Worm (Caenorhabditis elegans) whole organism, L3 larva: ENCODE results near the gene C07E3.3.
A peak's percentile ranks its signal among the peaks of the same experiment; 100 is the strongest.

Experiments
- R02D3.7 ChIP-seq: fragments of 150-350 bp; optimal IDR thresholded peaks from 2 replicates; lab custom pipeline; 2014; ENCODE audit warnings: missing biosample characterization, missing genetic modification characterization
- ZK546.5 ChIP-seq: sonication (generic microtip); optimal IDR thresholded peaks from 2 replicates; lab custom pipeline; 2017; ENCODE audit warnings: missing biosample characterization, missing genetic modification characterization
- aly-2 ChIP-seq: fragments of 150-350 bp; optimal IDR thresholded peaks from 2 replicates; lab custom pipeline; 2014; ENCODE audit warnings: missing biosample characterization, missing genetic modification characterization
- ama-1 ChIP-seq: fragments of 150-350 bp; optimal IDR thresholded peaks from 2 replicates; lab custom pipeline; 2018
- ceh-16 ChIP-seq: sonication (generic microtip); optimal IDR thresholded peaks from 2 replicates; lab custom pipeline; 2017; ENCODE audit warnings: missing biosample characterization, missing genetic modification characterization
- ceh-28 ChIP-seq: fragments of 150-350 bp; optimal IDR thresholded peaks from 2 replicates; lab custom pipeline; 2014; ENCODE audit warnings: missing biosample characterization, missing genetic modification reagents, missing genetic modification characterization
- ceh-82 ChIP-seq: fragments of 150-350 bp; optimal IDR thresholded peaks from 2 replicates; lab custom pipeline; 2014; ENCODE audit warnings: missing biosample characterization, missing genetic modification characterization
- ceh-9 ChIP-seq: sonication (generic microtip); optimal IDR thresholded peaks from 2 replicates; lab custom pipeline; 2018; ENCODE audit warnings: missing biosample characterization, missing genetic modification characterization
- daf-12 ChIP-seq: fragments of 150-350 bp; optimal IDR thresholded peaks from 2 replicates; lab custom pipeline; 2014; ENCODE audit warnings: missing biosample characterization, missing genetic modification reagents, missing genetic modification characterization
- egl-27 ChIP-seq: sonication (generic microtip); optimal IDR thresholded peaks from 4 replicates; lab custom pipeline; 2017; ENCODE audit warnings: missing biosample characterization, missing genetic modification reagents, missing genetic modification characterization
- egl-5 ChIP-seq: fragments of 150-350 bp; optimal IDR thresholded peaks from 2 replicates; lab custom pipeline; 2017; ENCODE audit warnings: missing biosample characterization, missing genetic modification reagents, missing genetic modification characterization, inconsistent platforms
- elt-1 ChIP-seq: fragments of 150-350 bp; optimal IDR thresholded peaks from 2 replicates; lab custom pipeline; 2014; ENCODE audit warnings: missing biosample characterization, missing genetic modification characterization
- elt-2 ChIP-seq: sonication (generic microtip); optimal IDR thresholded peaks from 2 replicates; lab custom pipeline; 2016; ENCODE audit warnings: missing genetic modification reagents, mild to moderate bottlenecking, missing genetic modification characterization, missing compliant biosample characterization
- elt-3 ChIP-seq, 3 experiments: fragments of 150-350 bp in 1 of 3; sonication (generic microtip) in 2 of 3; optimal IDR thresholded peaks; 2 replicates in 2 of 3; 4 replicates in 1 of 3; lab custom pipeline; 2014 to 2017; ENCODE audit warnings: missing biosample characterization in 3 of 3, missing genetic modification characterization in 3 of 3
- eor-1 ChIP-seq, 2 experiments: fragments of 150-350 bp; optimal IDR thresholded peaks; 2 replicates each; lab custom pipeline; 2014 to 2018; ENCODE audit warnings: missing biosample characterization in 2 of 2, missing genetic modification characterization in 2 of 2
- fkh-10 ChIP-seq: sonication (generic microtip); optimal IDR thresholded peaks from 2 replicates; lab custom pipeline; 2017; ENCODE audit warnings: missing biosample characterization, missing genetic modification reagents, missing genetic modification characterization
- fkh-2 ChIP-seq: fragments of 150-350 bp; optimal IDR thresholded peaks from 2 replicates; lab custom pipeline; 2014; ENCODE audit warnings: missing biosample characterization, missing genetic modification reagents, missing genetic modification characterization
- fos-1 ChIP-seq: fragments of 150-350 bp; optimal IDR thresholded peaks from 2 replicates; lab custom pipeline; 2014; ENCODE audit warnings: missing biosample characterization, missing genetic modification characterization
- hmg-11 ChIP-seq: sonication (generic microtip); optimal IDR thresholded peaks from 2 replicates; lab custom pipeline; 2016; ENCODE audit warnings: missing genetic modification characterization, missing compliant biosample characterization
- jun-1 ChIP-seq: fragments of 150-350 bp; optimal IDR thresholded peaks from 2 replicates; lab custom pipeline; 2014; ENCODE audit warnings: missing biosample characterization, missing genetic modification reagents, missing genetic modification characterization
- lin-15B ChIP-seq: fragments of 150-350 bp; optimal IDR thresholded peaks from 2 replicates; lab custom pipeline; 2014; ENCODE audit warnings: missing biosample characterization, missing genetic modification characterization
- lin-39 ChIP-seq: fragments of 150-350 bp; optimal IDR thresholded peaks from 2 replicates; lab custom pipeline; 2018; ENCODE audit warnings: missing biosample characterization, missing genetic modification reagents, missing genetic modification characterization
- lsy-12 ChIP-seq: sonication (generic microtip); optimal IDR thresholded peaks from 2 replicates; lab custom pipeline; 2016; ENCODE audit warnings: mild to moderate bottlenecking, missing genetic modification characterization, missing compliant biosample characterization
- mdl-1 ChIP-seq: fragments of 150-350 bp; optimal IDR thresholded peaks from 2 replicates; lab custom pipeline; 2014; ENCODE audit warnings: missing biosample characterization, missing genetic modification characterization
- mml-1 ChIP-seq: fragments of 150-350 bp; sonication (generic microtip); optimal IDR thresholded peaks from 3 replicates; lab custom pipeline; 2014; ENCODE audit warnings: missing biosample characterization, missing genetic modification characterization
- nfya-1 ChIP-seq: sonication (generic microtip); optimal IDR thresholded peaks from 2 replicates; lab custom pipeline; 2017; ENCODE audit warnings: missing genetic modification characterization, mild to moderate bottlenecking, missing compliant biosample characterization, antibody characterized with exemption, moderate library complexity; ENCODE audit not compliant: insufficient read depth
- nhr-11 ChIP-seq: fragments of 150-350 bp; optimal IDR thresholded peaks from 2 replicates; lab custom pipeline; 2014; ENCODE audit warnings: missing biosample characterization, missing genetic modification characterization
- nhr-12 ChIP-seq: fragments of 150-350 bp; optimal IDR thresholded peaks from 2 replicates; lab custom pipeline; 2014; ENCODE audit warnings: missing biosample characterization, missing genetic modification characterization
- nhr-23 ChIP-seq: fragments of 150-350 bp; optimal IDR thresholded peaks from 2 replicates; lab custom pipeline; 2014; ENCODE audit warnings: missing biosample characterization, missing genetic modification reagents, missing genetic modification characterization
- nhr-237 ChIP-seq: fragments of 150-350 bp; optimal IDR thresholded peaks from 2 replicates; lab custom pipeline; 2014; ENCODE audit warnings: missing biosample characterization, missing genetic modification characterization
- nhr-25 ChIP-seq: sonication (generic microtip); optimal IDR thresholded peaks from 2 replicates; lab custom pipeline; 2017; ENCODE audit warnings: missing biosample characterization, missing genetic modification characterization
- nhr-28 ChIP-seq: fragments of 150-350 bp; optimal IDR thresholded peaks from 2 replicates; lab custom pipeline; 2014; ENCODE audit warnings: missing biosample characterization, missing genetic modification characterization
- nhr-43 ChIP-seq: sonication (generic microtip); optimal IDR thresholded peaks from 2 replicates; lab custom pipeline; 2016; ENCODE audit warnings: mild to moderate bottlenecking, missing genetic modification characterization, missing compliant biosample characterization; ENCODE audit not compliant: poor library complexity, severe bottlenecking
- nhr-76 ChIP-seq: fragments of 150-350 bp; sonication (generic microtip); optimal IDR thresholded peaks from 5 replicates; lab custom pipeline; 2014; ENCODE audit warnings: missing biosample characterization, missing genetic modification characterization
- nhr-77 ChIP-seq: fragments of 150-350 bp; optimal IDR thresholded peaks from 2 replicates; lab custom pipeline; 2014; ENCODE audit warnings: missing biosample characterization, missing genetic modification characterization
- pha-4 ChIP-seq: fragments of 150-350 bp; optimal IDR thresholded peaks from 2 replicates; lab custom pipeline; 2014; ENCODE audit warnings: missing biosample characterization, missing genetic modification reagents, missing genetic modification characterization
- pqm-1 ChIP-seq: fragments of 150-350 bp; optimal IDR thresholded peaks from 2 replicates; lab custom pipeline; 2017; ENCODE audit warnings: missing biosample characterization, missing genetic modification characterization, inconsistent platforms
- sea-2 ChIP-seq: fragments of 150-350 bp; sonication (generic microtip); optimal IDR thresholded peaks from 4 replicates; lab custom pipeline; 2014; ENCODE audit warnings: missing biosample characterization, missing genetic modification reagents, missing genetic modification characterization
- skn-1 ChIP-seq: fragments of 150-350 bp; optimal IDR thresholded peaks from 2 replicates; lab custom pipeline; 2014; ENCODE audit warnings: missing biosample characterization, missing genetic modification characterization
- snpc-4 ChIP-seq: fragments of 150-350 bp; optimal IDR thresholded peaks from 2 replicates; lab custom pipeline; 2014; ENCODE audit warnings: missing biosample characterization, missing genetic modification characterization
- tbx-2 ChIP-seq: sonication (generic microtip); optimal IDR thresholded peaks from 2 replicates; lab custom pipeline; 2016; ENCODE audit warnings: mild to moderate bottlenecking, missing genetic modification characterization, missing compliant biosample characterization
- unc-39 ChIP-seq: sonication (generic microtip); optimal IDR thresholded peaks from 4 replicates; lab custom pipeline; 2017; ENCODE audit warnings: missing biosample characterization, missing genetic modification characterization
- unc-62 ChIP-seq: fragments of 150-350 bp; sonication (generic microtip); optimal IDR thresholded peaks from 4 replicates; lab custom pipeline; 2014; ENCODE audit warnings: missing biosample characterization, missing genetic modification reagents, missing genetic modification characterization
- zag-1 ChIP-seq: fragments of 150-350 bp; optimal IDR thresholded peaks from 2 replicates; lab custom pipeline; 2014; ENCODE audit warnings: missing biosample characterization, missing genetic modification characterization
- ztf-11 ChIP-seq: fragments of 150-350 bp; optimal IDR thresholded peaks from 2 replicates; lab custom pipeline; 2014; ENCODE audit warnings: missing biosample characterization, missing genetic modification characterization
- ztf-4 ChIP-seq: fragments of 150-350 bp; optimal IDR thresholded peaks from 2 replicates; lab custom pipeline; 2014; ENCODE audit warnings: missing biosample characterization, missing genetic modification characterization

The C07E3.3 gene

ce11 chrII:10389038-10389437 is 31.7 kb upstream of the C07E3.3 start:
- TF ChIP-seq skn-1 (tag; lab: Kevin White, UChicago) (peak; percentile 46), ceh-9 (tag; lab: Kevin White, UChicago) (no peak), pha-4 (tag; lab: Kevin White, UChicago) (peak; percentile 85), nhr-237 (tag; lab: Kevin White, UChicago) (no peak), zag-1 (tag; lab: Kevin White, UChicago) (no peak), hmg-11 (tag; lab: Kevin White, UChicago) (peak; percentile 7), fos-1 (tag; lab: Kevin White, UChicago) (no peak), eor-1 (tag; optimal IDR thresholded peaks at IDR 0.05; lab: Kevin White, UChicago) (no peak), ceh-82 (tag; lab: Kevin White, UChicago) (no peak), nhr-23 (tag; lab: Kevin White, UChicago) (peak; percentile 69), daf-12 (tag; lab: Kevin White, UChicago) (no peak), jun-1 (tag; lab: Kevin White, UChicago) (peak; percentile 74), ama-1 (lab: Kevin White, UChicago) (peak; percentile 13), mml-1 (no peak), lsy-12 (peak; percentile 28), elt-3 (tag; optimal IDR thresholded peaks at IDR 0.05; lab: Kevin White, UChicago) (peak in 1 of 3 experiments; percentile 58), nhr-76 (tag; lab: Kevin White, UChicago) (no peak), nhr-12 (tag; lab: Kevin White, UChicago) (no peak), pqm-1 (tag; lab: Kevin White, UChicago) (peak; percentile 83), nhr-43 (tag; lab: Kevin White, UChicago) (peak; percentile 84), snpc-4 (tag; lab: Kevin White, UChicago) (peak; percentile 15), mdl-1 (peak; percentile 72), unc-62 (GFP tag; lab: Kevin White, UChicago) (no peak), egl-27 (tag; lab: Kevin White, UChicago) (peak; percentile 16), nhr-25 (tag; lab: Kevin White, UChicago) (peak; percentile 86), nhr-11 (tag; lab: Kevin White, UChicago) (no peak), nfya-1 (tag; lab: Kevin White, UChicago) (peak; percentile 74), elt-2 (peak; percentile 94), nhr-77 (tag; lab: Kevin White, UChicago) (no peak)

ce11 chrII:10388041-10388706 is 30.9 kb upstream of the C07E3.3 start:
- TF ChIP-seq egl-5 (tag; lab: Kevin White, UChicago) (peak; percentile 28), mml-1 (peak; percentile 69), daf-12 (tag; lab: Kevin White, UChicago) (no peak), fos-1 (tag; lab: Kevin White, UChicago) (no peak), nfya-1 (tag; lab: Kevin White, UChicago) (peak; percentile 72), pqm-1 (tag; lab: Kevin White, UChicago) (no peak), ZK546.5 (tag; lab: Kevin White, UChicago) (no peak), mdl-1 (peak; percentile 20), pha-4 (tag; lab: Kevin White, UChicago) (peak; percentile 80), nhr-12 (tag; lab: Kevin White, UChicago) (no peak), eor-1 (tag; optimal IDR thresholded peaks at IDR 0.05; lab: Kevin White, UChicago) (no peak), egl-27 (tag; lab: Kevin White, UChicago) (no peak), hmg-11 (tag; lab: Kevin White, UChicago) (peak; percentile 60), ceh-28 (tag; lab: Kevin White, UChicago) (peak; percentile 20), nhr-11 (tag; lab: Kevin White, UChicago) (no peak), tbx-2 (tag; lab: Kevin White, UChicago) (peak; percentile 29), nhr-23 (tag; lab: Kevin White, UChicago) (peak; percentile 87), unc-39 (tag; lab: Kevin White, UChicago) (no peak), ceh-16 (tag; lab: Kevin White, UChicago) (no peak), nhr-25 (tag; lab: Kevin White, UChicago) (peak; percentile 41), ztf-4 (tag; lab: Kevin White, UChicago) (no peak), nhr-76 (tag; lab: Kevin White, UChicago) (peak; percentile 52), lsy-12 (peak; percentile 74), lin-39 (tag; lab: Kevin White, UChicago) (peak; percentile 32), sea-2 (GFP tag; lab: Kevin White, UChicago) (no peak), lin-15B (tag; lab: Kevin White, UChicago) (peak; percentile 47), nhr-28 (tag; lab: Kevin White, UChicago) (no peak), ceh-82 (tag; lab: Kevin White, UChicago) (peak; percentile 34), snpc-4 (tag; lab: Kevin White, UChicago) (no peak), fkh-2 (tag; lab: Kevin White, UChicago) (no peak), skn-1 (tag; lab: Kevin White, UChicago) (no peak), ztf-11 (tag; lab: Kevin White, UChicago) (no peak), nhr-237 (tag; lab: Kevin White, UChicago) (no peak), ama-1 (lab: Kevin White, UChicago) (no peak), elt-1 (no peak), elt-2 (peak; percentile 55), zag-1 (tag; lab: Kevin White, UChicago) (peak; percentile 57), fkh-10 (GFP tag; lab: Kevin White, UChicago) (no peak), aly-2 (tag; lab: Kevin White, UChicago) (no peak), nhr-43 (tag; lab: Kevin White, UChicago) (peak; percentile 63), R02D3.7 (peak; percentile 99), jun-1 (tag; lab: Kevin White, UChicago) (no peak)
